Fruit fly (Drosophila melanogaster) whole organism, embryonic: Measurements from ENCODE around the gene Shawn.

Experiments
- CG12769 ChIP-seq: fragments of 200-800 bp; sonication (Bioruptor generic); optimal IDR thresholded peaks from 2 replicates; lab custom pipeline; 2019; ENCODE audit warnings: missing biosample characterization, mild to moderate bottlenecking, missing genetic modification characterization, moderate library complexity
- CG14441 ChIP-seq: fragments of 200-800 bp; sonication (Bioruptor generic); IDR thresholded peaks from 2 replicates; pipeline ENCODE4 v1.3.6; 2022; ENCODE audit warnings: missing biosample characterization, missing genetic modification characterization
- CG30431 ChIP-seq: fragments of 200-800 bp; sonication (Bioruptor generic); optimal IDR thresholded peaks from 2 replicates; lab custom pipeline; 2017; ENCODE audit warnings: missing biosample characterization, missing genetic modification characterization
- CG8388 ChIP-seq: fragments of 200-800 bp; sonication (Bioruptor generic); optimal IDR thresholded peaks from 2 replicates; lab custom pipeline; 2019; ENCODE audit warnings: missing biosample characterization, mild to moderate bottlenecking, missing genetic modification characterization, moderate library complexity
- MTF-1 ChIP-seq: fragments of 200-800 bp; sonication (Bioruptor generic); optimal IDR thresholded peaks from 2 replicates; lab custom pipeline; 2018; ENCODE audit warnings: missing biosample characterization, mild to moderate bottlenecking, missing genetic modification characterization, borderline replicate concordance
- ac ChIP-seq: fragments of 200-800 bp; sonication (Bioruptor generic); optimal IDR thresholded peaks from 3 replicates; lab custom pipeline; 2017; ENCODE audit warnings: missing biosample characterization, mild to moderate bottlenecking, missing genetic modification characterization
- knrl ChIP-seq: fragments of 200-800 bp; sonication (Bioruptor generic); IDR thresholded peaks from 3 replicates; pipeline ENCODE4 v1.3.6; 2022; ENCODE audit warnings: missing biosample characterization, missing genetic modification characterization; ENCODE audit not compliant: partially characterized antibody

- TF ChIP-seq MTF-1 (GFP tag; lab: Kevin White, UChicago) (peak; percentile 76), ac (no peak), CG30431 (no peak), CG12769 (tag; lab: Kevin White, UChicago) (no peak), CG8388 (GFP tag; lab: Kevin White, UChicago) (peak; percentile 34), CG14441 (GFP tag; lab: Robert Waterston, UW) (no peak), knrl (GFP tag; lab: Robert Waterston, UW) (no peak)
Measured at dm6 chrX:19613473-19613872, 2.1 kb downstream of the Shawn start.
